Fruit fly (Drosophila melanogaster) whole organism, embryonic: ENCODE data around the gene Abl.

Source experiments
- CG10543 ChIP-seq: fragments of 200-800 bp; sonication (Bioruptor generic); optimal IDR thresholded peaks from 3 replicates; lab custom pipeline; 2017; ENCODE audit warnings: missing biosample characterization, mild to moderate bottlenecking, missing genetic modification characterization, moderate library complexity
- CG11695 ChIP-seq: fragments of 200-800 bp; sonication (Bioruptor generic); IDR thresholded peaks from 3 replicates; pipeline ENCODE4 v1.3.6; 2022; ENCODE audit warnings: missing biosample characterization, missing genetic modification characterization
- CG12071 ChIP-seq: fragments of 200-800 bp; sonication (Bioruptor generic); optimal IDR thresholded peaks from 3 replicates; lab custom pipeline; 2018; ENCODE audit warnings: missing biosample characterization, mild to moderate bottlenecking, missing genetic modification characterization
- CG12219 ChIP-seq: fragments of 200-800 bp; sonication (Bioruptor generic); optimal IDR thresholded peaks from 3 replicates; lab custom pipeline; 2018; ENCODE audit warnings: missing biosample characterization, mild to moderate bottlenecking, missing genetic modification characterization
- CG12744 ChIP-seq: fragments of 200-800 bp; sonication (Bioruptor generic); optimal IDR thresholded peaks from 2 replicates; lab custom pipeline; 2016; ENCODE audit warnings: missing biosample characterization, missing genetic modification characterization
- CG14050 ChIP-seq: fragments of 200-800 bp; sonication (Bioruptor generic); IDR thresholded peaks from 3 replicates; pipeline ENCODE4 v1.3.6; 2022; ENCODE audit warnings: missing biosample characterization, missing genetic modification characterization
- CG1529 ChIP-seq: fragments of 200-800 bp; sonication (Bioruptor generic); optimal IDR thresholded peaks from 3 replicates; lab custom pipeline; 2018; ENCODE audit warnings: missing biosample characterization, missing genetic modification characterization
- CG15479 ChIP-seq: fragments of 200-800 bp; sonication (Bioruptor generic); optimal IDR thresholded peaks from 3 replicates; lab custom pipeline; 2019; ENCODE audit warnings: missing biosample characterization, mild to moderate bottlenecking, missing genetic modification characterization, moderate library complexity
- CG17829 ChIP-seq: fragments of 200-800 bp; optimal IDR thresholded peaks from 2 replicates; lab custom pipeline; 2019; ENCODE audit warnings: missing biosample characterization, mild to moderate bottlenecking, missing genetic modification characterization, moderate library complexity
- CG3065 ChIP-seq: fragments of 200-800 bp; sonication (Bioruptor generic); optimal IDR thresholded peaks from 2 replicates; lab custom pipeline; 2016; ENCODE audit warnings: missing biosample characterization, missing genetic modification characterization
- CG3163 ChIP-seq: fragments of 200-800 bp; sonication (Bioruptor generic); optimal IDR thresholded peaks from 3 replicates; lab custom pipeline; 2016; ENCODE audit warnings: missing biosample characterization, missing genetic modification characterization
- CG3995 ChIP-seq: fragments of 200-800 bp; sonication (Bioruptor generic); optimal IDR thresholded peaks from 3 replicates; lab custom pipeline; 2016; ENCODE audit warnings: missing biosample characterization, missing genetic modification characterization
- CG4360 ChIP-seq: fragments of 200-800 bp; sonication (Bioruptor generic); IDR thresholded peaks from 2 replicates; pipeline ENCODE4 v1.3.6; 2022; ENCODE audit warnings: missing biosample characterization, missing genetic modification characterization
- CG9215 ChIP-seq: fragments of 200-800 bp; sonication (Bioruptor generic); IDR thresholded peaks from 2 replicates; pipeline ENCODE4 v1.3.6; 2022; ENCODE audit warnings: missing biosample characterization, missing genetic modification characterization
- CG9817 ChIP-seq: fragments of 200-800 bp; sonication (Bioruptor generic); optimal IDR thresholded peaks from 2 replicates; lab custom pipeline; 2018; ENCODE audit warnings: missing biosample characterization, mild to moderate bottlenecking, missing genetic modification characterization, moderate library complexity
- CG9932 ChIP-seq: fragments of 200-800 bp; sonication (Bioruptor generic); IDR thresholded peaks from 2 replicates; pipeline ENCODE4 v1.3.6; 2022; ENCODE audit warnings: missing biosample characterization, missing genetic modification characterization
- Chrac-16 ChIP-seq: fragments of 200-800 bp; sonication (Bioruptor generic); optimal IDR thresholded peaks from 3 replicates; lab custom pipeline; 2016; ENCODE audit warnings: missing biosample characterization, missing genetic modification characterization
- Drgx ChIP-seq: fragments of 200-800 bp; sonication (Bioruptor generic); IDR thresholded peaks from 2 replicates; pipeline ENCODE4 v1.3.6; 2022; ENCODE audit warnings: missing biosample characterization, missing genetic modification characterization
- Elba2 ChIP-seq: fragments of 200-800 bp; sonication (Bioruptor generic); optimal IDR thresholded peaks from 3 replicates; lab custom pipeline; 2016; ENCODE audit warnings: missing biosample characterization, missing genetic modification characterization
- Fer3 ChIP-seq: fragments of 200-800 bp; sonication (Bioruptor generic); optimal IDR thresholded peaks from 2 replicates; lab custom pipeline; 2018; ENCODE audit warnings: missing biosample characterization, mild to moderate bottlenecking, missing genetic modification characterization, moderate library complexity
- GATAe ChIP-seq: fragments of 200-800 bp; sonication (Bioruptor generic); conservative IDR thresholded peaks from 2 replicates; pipeline ENCODE4 v1.3.6; 2022; ENCODE audit warnings: missing biosample characterization, missing genetic modification characterization
- Gsc ChIP-seq: fragments of 200-800 bp; sonication (Bioruptor generic); IDR thresholded peaks from 2 replicates; pipeline ENCODE4 v1.3.6; 2022; ENCODE audit warnings: missing biosample characterization, missing genetic modification characterization
- HHEX ChIP-seq: fragments of 200-800 bp; sonication (Bioruptor generic); optimal IDR thresholded peaks from 3 replicates; lab custom pipeline; 2017; ENCODE audit warnings: missing biosample characterization, mild to moderate bottlenecking, missing genetic modification characterization, missing genetic modification reagents
- Hmr ChIP-seq: fragments of 200-800 bp; sonication (Bioruptor generic); optimal IDR thresholded peaks from 3 replicates; lab custom pipeline; 2017; ENCODE audit warnings: mild to moderate bottlenecking, missing biosample characterization, missing genetic modification reagents, missing genetic modification characterization
- Hr3 ChIP-seq: fragments of 200-800 bp; sonication (Bioruptor generic); optimal IDR thresholded peaks from 3 replicates; lab custom pipeline; 2016; ENCODE audit warnings: missing biosample characterization, missing genetic modification characterization
- Med ChIP-seq: fragments of 200-800 bp; sonication (Bioruptor generic); peaks from one replicate; lab custom pipeline; 2016; ENCODE audit warnings: missing biosample characterization, missing genetic modification characterization, mild to moderate bottlenecking, inconsistent platforms, moderate library complexity
- Mrtf ChIP-seq: fragments of 200-800 bp; sonication (Bioruptor generic); IDR thresholded peaks from 3 replicates; pipeline ENCODE4 v1.3.6; 2022; ENCODE audit warnings: missing biosample characterization, missing genetic modification characterization
- Oli ChIP-seq: fragments of 200-800 bp; sonication (Bioruptor generic); optimal IDR thresholded peaks from 2 replicates; lab custom pipeline; 2018; ENCODE audit warnings: missing biosample characterization, mild to moderate bottlenecking, missing genetic modification characterization, moderate library complexity
- Ptx1 ChIP-seq: fragments of 200-800 bp; sonication (Bioruptor generic); IDR thresholded peaks from 2 replicates; pipeline ENCODE4 v1.3.6; 2022; ENCODE audit warnings: missing biosample characterization, missing genetic modification characterization
- ash1 ChIP-seq: fragments of 200-800 bp; sonication (Bioruptor generic); optimal IDR thresholded peaks from 2 replicates; lab custom pipeline; 2018; ENCODE audit warnings: missing biosample characterization, mild to moderate bottlenecking, missing genetic modification characterization
- az2 ChIP-seq: fragments of 200-800 bp; sonication (Bioruptor generic); optimal IDR thresholded peaks from 3 replicates; lab custom pipeline; 2016; ENCODE audit warnings: missing biosample characterization, missing genetic modification characterization
- btn ChIP-seq: fragments of 200-800 bp; sonication (Bioruptor generic); optimal IDR thresholded peaks from 2 replicates; lab custom pipeline; 2016; ENCODE audit warnings: missing biosample characterization, missing genetic modification characterization
- crol ChIP-seq: fragments of 200-800 bp; sonication (Bioruptor generic); IDR thresholded peaks from 2 replicates; pipeline ENCODE4 v1.3.6; 2022; ENCODE audit warnings: missing biosample characterization, missing genetic modification characterization
- da ChIP-seq: fragments of 200-800 bp; sonication (Bioruptor generic); optimal IDR thresholded peaks from 2 replicates; lab custom pipeline; 2016; ENCODE audit warnings: missing biosample characterization, missing genetic modification characterization
- emc ChIP-seq: fragments of 200-800 bp; sonication (Bioruptor generic); optimal IDR thresholded peaks from 2 replicates; lab custom pipeline; 2016; ENCODE audit warnings: missing biosample characterization, missing genetic modification characterization
- eyg ChIP-seq: fragments of 200-800 bp; sonication (Bioruptor generic); optimal IDR thresholded peaks from 3 replicates; lab custom pipeline; 2016; ENCODE audit warnings: missing biosample characterization, missing genetic modification characterization
- fd64A ChIP-seq: fragments of 200-800 bp; sonication (Bioruptor generic); optimal IDR thresholded peaks from 3 replicates; lab custom pipeline; 2018; ENCODE audit warnings: missing biosample characterization, mild to moderate bottlenecking, missing genetic modification characterization
- grau ChIP-seq: fragments of 200-800 bp; optimal IDR thresholded peaks from 3 replicates; lab custom pipeline; 2019; ENCODE audit warnings: missing biosample characterization, mild to moderate bottlenecking, missing genetic modification characterization, moderate library complexity
- gsb ChIP-seq: fragments of 200-800 bp; sonication (Bioruptor generic); IDR thresholded peaks from 2 replicates; pipeline ENCODE4 v1.3.6; 2022; ENCODE audit warnings: missing biosample characterization, missing genetic modification characterization
- insv ChIP-seq, 2 experiments: fragments of 200-800 bp; sonication (Bioruptor generic); optimal IDR thresholded peaks; 3 replicates each; lab custom pipeline; 2016 to 2018; ENCODE audit warnings: missing biosample characterization in 2 of 2, missing genetic modification characterization in 2 of 2
- jumu ChIP-seq: fragments of 200-800 bp; sonication (Bioruptor generic); optimal IDR thresholded peaks from 3 replicates; lab custom pipeline; 2016; ENCODE audit warnings: missing biosample characterization, missing genetic modification characterization
- lola ChIP-seq, 3 experiments: fragments of >200 bp in 2 of 3; fragments of 200-800 bp in 1 of 3; sonication (Bioruptor generic) in 1 of 3; optimal IDR thresholded peaks; 2 replicates each; lab custom pipeline; 2017 to 2019; ENCODE audit warnings: missing biosample characterization in 3 of 3, missing genetic modification characterization in 3 of 3, mild to moderate bottlenecking in 1 of 3, moderate library complexity in 1 of 3
- nmo ChIP-seq: fragments of 200-800 bp; sonication (Bioruptor generic); optimal IDR thresholded peaks from 2 replicates; lab custom pipeline; 2018; ENCODE audit warnings: missing biosample characterization, mild to moderate bottlenecking, missing genetic modification characterization, moderate library complexity
- pnt ChIP-seq: fragments of 200-800 bp; sonication (Bioruptor generic); optimal IDR thresholded peaks from 3 replicates; lab custom pipeline; 2016; ENCODE audit warnings: missing biosample characterization, missing genetic modification characterization
- prd ChIP-seq, 3 experiments: fragments of >200 bp in 2 of 3; fragments of 200-800 bp in 1 of 3; sonication (Bioruptor generic) in 1 of 3; optimal IDR thresholded peaks in 2 of 3; IDR thresholded peaks in 1 of 3; 2 replicates in 2 of 3; 3 replicates in 1 of 3; pipeline versions ENCODE4 v1.3.6 to Lab custom; 2017 to 2022; ENCODE audit warnings: missing biosample characterization in 1 of 3, missing genetic modification characterization in 1 of 3
- repo ChIP-seq: fragments of 200-800 bp; sonication (Bioruptor generic); optimal IDR thresholded peaks from 2 replicates; lab custom pipeline; 2016; ENCODE audit warnings: missing biosample characterization, missing genetic modification characterization
- sd ChIP-seq: fragments of 200-800 bp; sonication (Bioruptor generic); optimal IDR thresholded peaks from 3 replicates; lab custom pipeline; 2018; ENCODE audit warnings: missing biosample characterization, mild to moderate bottlenecking, missing genetic modification characterization, moderate library complexity
- sisA ChIP-seq: fragments of 200-800 bp; sonication (Bioruptor generic); IDR thresholded peaks from 2 replicates; pipeline ENCODE4 v1.3.6; 2022; ENCODE audit warnings: missing biosample characterization, missing genetic modification characterization
- sob ChIP-seq: fragments of 200-800 bp; sonication (Bioruptor generic); IDR thresholded peaks from 2 replicates; pipeline ENCODE4 v1.3.6; 2022; ENCODE audit warnings: missing biosample characterization, missing genetic modification characterization
- tll ChIP-seq, 2 experiments: fragments of 200-800 bp in 1 of 2; fragments of >200 bp in 1 of 2; sonication (Bioruptor generic) in 1 of 2; optimal IDR thresholded peaks; 2 replicates each; lab custom pipeline; 2017 to 2019; ENCODE audit warnings: missing biosample characterization in 2 of 2, missing genetic modification characterization in 2 of 2, mild to moderate bottlenecking in 1 of 2, moderate library complexity in 1 of 2

The Abl gene

dm6 chr3L:16667663-16668465 is 20.2 kb upstream of the Abl start, which contains the start of gene Galphaf:
Galphaf (minus strand) TSS chr3L:16667934.
- TF ChIP-seq Hmr (GFP tag; lab: Kevin White, UChicago), result peak; percentile 3
- no peak for TF ChIP-seq gsb (GFP tag; lab: Robert Waterston, UW)
- TF ChIP-seq nmo (GFP tag; lab: Kevin White, UChicago), result no peak
- TF ChIP-seq Drgx (GFP tag; lab: Robert Waterston, UW), result no peak
- TF ChIP-seq CG1529, result no peak
- TF ChIP-seq CG9215 (GFP tag; lab: Robert Waterston, UW), result no peak
- no peak for TF ChIP-seq Gsc (GFP tag; lab: Robert Waterston, UW)
- TF ChIP-seq grau (tag; lab: Kevin White, UChicago), result no peak
- no peak for TF ChIP-seq prd (optimal IDR thresholded peaks at IDR 0.05; lab: Kevin White, UChicago)
- no peak for TF ChIP-seq prd (GFP tag; IDR thresholded peaks at IDR 0.05; lab: Robert Waterston, UW)
- no peak for TF ChIP-seq insv (GFP tag; optimal IDR thresholded peaks at IDR 0.05; lab: Kevin White, UChicago)
- peak; percentile 49 for TF ChIP-seq CG3995 (GFP tag; lab: Kevin White, UChicago)
- no peak for TF ChIP-seq CG17829
- no peak for TF ChIP-seq eyg (GFP tag; lab: Kevin White, UChicago)
- peak; percentile 22 for TF ChIP-seq Med (GFP tag; lab: Kevin White, UChicago)
- TF ChIP-seq CG12071, result no peak
- TF ChIP-seq CG12219 (GFP tag; lab: Kevin White, UChicago), result no peak
- TF ChIP-seq GATAe, result 0 out of 2 replicates have a peak, but pooled peaks have one; percentile 44
- TF ChIP-seq az2 (GFP tag; lab: Kevin White, UChicago), result no peak
- TF ChIP-seq sd (tag; lab: Kevin White, UChicago), result peak; percentile 95
- no peak for TF ChIP-seq lola (GFP tag; optimal IDR thresholded peaks at IDR 0.05; lab: Kevin White, UChicago)
- TF ChIP-seq jumu (GFP tag; lab: Kevin White, UChicago), result no peak
- no peak for TF ChIP-seq tll (GFP tag; optimal IDR thresholded peaks at IDR 0.05; lab: Kevin White, UChicago)
- TF ChIP-seq btn (GFP tag; lab: Kevin White, UChicago), result no peak
- no peak for TF ChIP-seq CG9817 (tag; lab: Kevin White, UChicago)
- no peak for TF ChIP-seq CG12744 (GFP tag; lab: Kevin White, UChicago)
- no peak for TF ChIP-seq CG11695 (GFP tag; lab: Robert Waterston, UW)
- no peak for TF ChIP-seq sob (GFP tag; lab: Robert Waterston, UW)
- no peak for TF ChIP-seq Elba2 (GFP tag; lab: Kevin White, UChicago)
- no peak for TF ChIP-seq CG9932 (GFP tag; lab: Robert Waterston, UW)
- TF ChIP-seq Ptx1 (GFP tag; lab: Robert Waterston, UW), result no peak
- TF ChIP-seq CG15479, result no peak
- TF ChIP-seq repo (GFP tag; lab: Kevin White, UChicago), result no peak
- no peak for TF ChIP-seq Chrac-16
- no peak for TF ChIP-seq Oli (tag; lab: Kevin White, UChicago)
- TF ChIP-seq CG10543 (GFP tag; lab: Kevin White, UChicago), result peak; percentile 68
- no peak for TF ChIP-seq CG3065 (GFP tag; lab: Kevin White, UChicago)
- no peak for TF ChIP-seq da
- TF ChIP-seq pnt (GFP tag; lab: Kevin White, UChicago), result no peak
- no peak for TF ChIP-seq emc (GFP tag; lab: Kevin White, UChicago)
- TF ChIP-seq ash1, result no peak
- no peak for TF ChIP-seq Fer3 (tag; lab: Kevin White, UChicago)
- TF ChIP-seq CG4360 (GFP tag; lab: Robert Waterston, UW), result no peak
- TF ChIP-seq Mrtf (GFP tag; lab: Robert Waterston, UW), result no peak
- no peak for TF ChIP-seq sisA (GFP tag; lab: Robert Waterston, UW)
- no peak for TF ChIP-seq CG14050 (GFP tag; lab: Robert Waterston, UW)
- peak; percentile 24 for TF ChIP-seq fd64A (GFP tag; lab: Kevin White, UChicago)
- TF ChIP-seq HHEX (GFP tag; lab: Kevin White, UChicago), result no peak
- no peak for TF ChIP-seq crol
- TF ChIP-seq CG3163, result peak; percentile 89
- TF ChIP-seq Hr3 (GFP tag; lab: Kevin White, UChicago), result no peak
